Worm (Caenorhabditis elegans): ENCODE results near the gene R02D3.8.

R02D3.8 gene

ce11 chrIV:258362-258761, 1.4 kb upstream of the R02D3.8 start:
- TF ChIP-seq him-1 (tag; optimal IDR thresholded peaks at IDR 0.05), result no peak
- no peak for TF ChIP-seq W03F9.2 (tag; optimal IDR thresholded peaks at IDR 0.05)
- no peak for TF ChIP-seq dao-5 (tag; optimal IDR thresholded peaks at IDR 0.05)

DNA sequence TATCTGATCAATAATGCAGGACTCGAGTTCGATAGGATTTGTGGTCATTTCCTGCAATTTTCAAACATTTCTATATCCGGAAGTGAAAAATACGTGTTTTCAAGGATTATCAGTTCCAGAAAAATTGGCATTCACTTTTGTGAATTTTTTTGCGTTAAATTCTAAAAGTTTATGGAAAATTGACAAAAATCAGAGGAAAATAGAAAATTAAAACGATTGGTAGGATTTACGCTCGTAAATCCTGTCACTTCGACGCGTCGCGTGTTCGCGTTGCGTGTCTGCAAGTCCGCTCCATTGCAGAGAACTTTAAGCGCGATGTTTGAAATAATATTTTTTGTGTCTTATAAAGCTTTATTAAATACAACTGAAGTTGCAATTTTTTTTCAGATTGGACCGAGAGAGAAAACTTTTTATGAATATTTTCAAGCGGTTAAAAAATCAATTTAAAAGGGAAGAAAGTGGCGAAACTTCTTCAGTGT, 1.6 kb downstream of the R02D3.8 start, which contains the start of gene rcat-1:
rcat-1 (minus strand) TSS at position 51 of the 479 bp plus-strand sequence.
- TF ChIP-seq him-1 (tag; optimal IDR thresholded peaks at IDR 0.05) (no peak), dao-5 (tag; optimal IDR thresholded peaks at IDR 0.05) (no peak), W03F9.2 (tag; optimal IDR thresholded peaks at IDR 0.05) (peak; percentile 56)

DNA sequence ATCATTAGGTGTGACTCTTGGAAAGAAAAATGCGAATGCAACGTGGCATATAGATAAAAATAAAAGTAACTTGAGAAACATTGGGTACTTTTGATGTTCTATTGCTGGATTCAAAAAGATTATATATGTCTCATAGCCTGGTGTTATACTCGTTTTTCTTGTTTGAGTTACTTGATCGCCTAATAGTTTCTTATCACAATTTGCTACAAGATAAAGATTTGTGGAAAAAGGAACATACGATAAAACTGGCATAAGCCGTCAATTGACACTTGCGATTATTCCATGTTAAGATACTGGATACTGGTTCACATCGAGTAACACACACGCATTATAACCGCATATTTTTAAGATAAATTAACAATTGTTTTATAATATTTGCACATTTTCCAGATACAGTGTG, 4.5 kb downstream of the R02D3.8 start, which contains the start of gene grl-19:
grl-19 (minus strand) TSS at position 101 of the 400 bp plus-strand sequence.
- TF ChIP-seq dao-5 (tag; optimal IDR thresholded peaks at IDR 0.05), result no peak
- TF ChIP-seq W03F9.2 (tag; optimal IDR thresholded peaks at IDR 0.05), result no peak
- no peak for TF ChIP-seq him-1 (tag; optimal IDR thresholded peaks at IDR 0.05)

- TF ChIP-seq W03F9.2 (tag; optimal IDR thresholded peaks at IDR 0.05) (no peak), dao-5 (tag; optimal IDR thresholded peaks at IDR 0.05) (no peak), him-1 (tag; optimal IDR thresholded peaks at IDR 0.05) (no peak)
Observed at ce11 chrIV:247494-247893, 9.5 kb downstream of the R02D3.8 start.

- TF ChIP-seq W03F9.2 (tag; optimal IDR thresholded peaks at IDR 0.05), result no peak
- no peak for TF ChIP-seq him-1 (tag; optimal IDR thresholded peaks at IDR 0.05)
- no peak for TF ChIP-seq dao-5 (tag; optimal IDR thresholded peaks at IDR 0.05)
Observed at ce11 chrIV:244843-245242, 12.2 kb downstream of the R02D3.8 start, which contains the start of gene aass-1. aass-1 (plus strand) TSS chrIV:245143.

- TF ChIP-seq W03F9.2 (tag; optimal IDR thresholded peaks at IDR 0.05) (no peak), dao-5 (tag; optimal IDR thresholded peaks at IDR 0.05) (no peak), him-1 (tag; optimal IDR thresholded peaks at IDR 0.05) (no peak)
Observed at ce11 chrIV:244278-244677, 12.7 kb downstream of the R02D3.8 start.

- no peak for TF ChIP-seq dao-5 (tag; optimal IDR thresholded peaks at IDR 0.05)
- no peak for TF ChIP-seq W03F9.2 (tag; optimal IDR thresholded peaks at IDR 0.05)
- no peak for TF ChIP-seq him-1 (tag; optimal IDR thresholded peaks at IDR 0.05)
Observed at ce11 chrIV:240257-240754, 16.7 kb downstream of the R02D3.8 start, which contains the start of the genes fnta-1 and cogc-8. fnta-1 (minus strand) TSS chrIV:240307. cogc-8 (plus strand) TSS chrIV:240451.

- TF ChIP-seq W03F9.2 (tag; optimal IDR thresholded peaks at IDR 0.05) (no peak), dao-5 (tag; optimal IDR thresholded peaks at IDR 0.05) (no peak), him-1 (tag; optimal IDR thresholded peaks at IDR 0.05) (no peak)
Observed at ce11 chrIV:237350-237749, 19.7 kb downstream of the R02D3.8 start, which contains the start of gene ints-13. ints-13 (minus strand) TSS chrIV:237450.

DNA sequence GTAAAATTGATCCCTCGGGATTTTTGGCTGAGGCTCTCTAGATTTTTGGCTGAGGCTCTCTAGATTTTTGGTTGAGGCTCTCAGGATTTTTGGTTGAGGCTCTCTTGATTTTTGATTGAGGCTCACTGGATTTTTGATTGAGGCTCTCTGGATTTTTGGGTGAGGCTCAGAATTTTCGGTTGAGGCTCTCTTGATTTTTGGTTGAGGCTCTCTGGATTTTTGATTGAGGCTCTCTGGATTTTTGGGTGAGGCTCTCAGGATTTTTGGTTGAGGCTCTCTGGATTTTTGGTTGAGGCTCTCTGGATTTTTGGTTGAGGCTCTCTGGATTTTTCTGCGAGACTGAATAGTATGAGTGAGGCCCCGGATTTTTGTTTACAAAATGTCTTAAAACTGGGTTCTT, 20.9 kb downstream of the R02D3.8 start:
- no peak for TF ChIP-seq him-1 (tag; optimal IDR thresholded peaks at IDR 0.05)
- no peak for TF ChIP-seq dao-5 (tag; optimal IDR thresholded peaks at IDR 0.05)
- no peak for TF ChIP-seq W03F9.2 (tag; optimal IDR thresholded peaks at IDR 0.05)

- TF ChIP-seq him-1 (tag; optimal IDR thresholded peaks at IDR 0.05), result no peak
Observed at ce11 chrIV:231673-232072, 25.3 kb downstream of the R02D3.8 start, which contains the start of gene gtf-2H1. gtf-2H1 (minus strand) TSS chrIV:231773.

ce11 chrIV:218252-218651, 38.8 kb downstream of the R02D3.8 start, which contains the start of gene prdx-6:
prdx-6 (plus strand) TSS chrIV:218552.
- TF ChIP-seq W03F9.2 (tag; optimal IDR thresholded peaks at IDR 0.05) (no peak), him-1 (tag; optimal IDR thresholded peaks at IDR 0.05) (no peak), dao-5 (tag; optimal IDR thresholded peaks at IDR 0.05) (no peak)

DNA sequence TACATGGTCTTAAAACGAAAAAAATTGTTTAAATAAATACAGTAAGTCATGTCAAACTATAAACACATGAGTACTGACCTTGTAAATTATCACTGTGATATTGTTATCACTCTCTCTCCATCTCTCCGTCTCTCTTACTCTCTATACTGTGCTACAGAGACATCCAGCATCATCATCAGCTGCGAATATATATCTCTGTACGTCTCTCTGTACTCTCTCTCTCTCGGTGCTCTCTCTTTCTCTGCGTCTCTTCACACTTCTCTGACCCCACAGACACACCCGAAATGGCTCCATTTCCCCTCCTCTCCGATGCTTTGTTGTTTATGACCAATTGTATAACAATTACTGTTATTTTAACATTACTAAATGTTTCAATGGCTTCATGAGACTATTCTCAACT, 46.4 kb downstream of the R02D3.8 start:
- TF ChIP-seq him-1 (tag; optimal IDR thresholded peaks at IDR 0.05) (no peak), W03F9.2 (tag; optimal IDR thresholded peaks at IDR 0.05) (no peak), dao-5 (tag; optimal IDR thresholded peaks at IDR 0.05) (no peak)

ce11 chrIV:207885-208284, 49.1 kb downstream of the R02D3.8 start, which contains the start of gene Y38C1AA.1:
Y38C1AA.1 (plus strand) TSS chrIV:208185.
- TF ChIP-seq dao-5 (tag; optimal IDR thresholded peaks at IDR 0.05), result no peak
- no peak for TF ChIP-seq him-1 (tag; optimal IDR thresholded peaks at IDR 0.05)
- no peak for TF ChIP-seq W03F9.2 (tag; optimal IDR thresholded peaks at IDR 0.05)
